Fruit fly (Drosophila melanogaster): ENCODE data around the gene CG45413.

The CG45413 gene

dm6 chr3L:6885666-6886335, 45.9 kb downstream of the CG45413 start (continued):
- TF ChIP-seq zen2 (GFP tag; IDR thresholded peaks at IDR 0.05; ENCODE audit: partially characterized antibody) (no peak), CG12769 (tag; optimal IDR thresholded peaks at IDR 0.05) (no peak), CG13775 (GFP tag; optimal IDR thresholded peaks at IDR 0.05) (peak; percentile 43), H2.0 (GFP tag; IDR thresholded peaks at IDR 0.05) (no peak), CG4328 (GFP tag; optimal IDR thresholded peaks at IDR 0.05) (no peak), D19A (tag; optimal IDR thresholded peaks at IDR 0.05) (peak; percentile 64), esg (GFP tag; conservative IDR thresholded peaks at IDR 0.05) (no peak), aop (GFP tag; IDR thresholded peaks at IDR 0.05) (no peak), ro (GFP tag; IDR thresholded peaks at IDR 0.05) (no peak), phol (tag; optimal IDR thresholded peaks at IDR 0.05) (peak; percentile 52), CG17802 (tag; optimal IDR thresholded peaks at IDR 0.05) (no peak), CG1024 (GFP tag; IDR thresholded peaks at IDR 0.05) (no peak), sens (GFP tag) (peak; percentile 31), Ptx1 (GFP tag; IDR thresholded peaks at IDR 0.05) (no peak), tup (GFP tag; optimal IDR thresholded peaks at IDR 0.05) (no peak), Trl (optimal IDR thresholded peaks at IDR 0.05) (no peak), Trl (GFP tag; optimal IDR thresholded peaks at IDR 0.05) (no peak), Dfd (GFP tag; optimal IDR thresholded peaks at IDR 0.05) (no peak), CG6791 (GFP tag; IDR thresholded peaks at IDR 0.05; ENCODE audit: partially characterized antibody) (0 out of 3 replicates have a peak, but pooled peaks have one; percentile 5), run (tag; optimal IDR thresholded peaks at IDR 0.05) (no peak), CG17829 (tag; optimal IDR thresholded peaks at IDR 0.05) (peak; percentile 68), PHDP (tag; optimal IDR thresholded peaks at IDR 0.05) (no peak), tin (GFP tag; optimal IDR thresholded peaks at IDR 0.05) (no peak), Atf-2 (GFP tag; optimal IDR thresholded peaks at IDR 0.05) (no peak), ap (GFP tag; IDR thresholded peaks at IDR 0.05) (no peak), D (optimal IDR thresholded peaks at IDR 0.05) (no peak), D (GFP tag; optimal IDR thresholded peaks at IDR 0.05) (peak; percentile 61), Bteb2 (GFP tag; optimal IDR thresholded peaks at IDR 0.05) (no peak), CG18764 (GFP tag; optimal IDR thresholded peaks at IDR 0.05) (no peak), CG12155 (GFP tag; optimal IDR thresholded peaks at IDR 0.05) (no peak), chinmo (GFP tag; IDR thresholded peaks at IDR 0.05; ENCODE audit: partially characterized antibody) (no peak), jing (GFP tag; optimal IDR thresholded peaks at IDR 0.05) (no peak), tap (tag; optimal IDR thresholded peaks at IDR 0.05) (no peak), CG42726 (GFP tag; IDR thresholded peaks at IDR 0.05; ENCODE audit: partially characterized antibody) (no peak), CG31365 (tag; optimal IDR thresholded peaks at IDR 0.05) (no peak), Camta (GFP tag; optimal IDR thresholded peaks at IDR 0.05) (no peak), p53 (GFP tag; optimal IDR thresholded peaks at IDR 0.05) (no peak), wor (GFP tag; IDR thresholded peaks at IDR 0.05) (no peak), CG17912 (GFP tag; optimal IDR thresholded peaks at IDR 0.05) (no peak), sr (GFP tag; IDR thresholded peaks at IDR 0.05) (no peak), disco-r (GFP tag; optimal IDR thresholded peaks at IDR 0.05) (no peak), CrebB (tag; optimal IDR thresholded peaks at IDR 0.05) (no peak), bcd (GFP tag; optimal IDR thresholded peaks at IDR 0.05) (no peak), Dip2 (GFP tag; IDR thresholded peaks at IDR 0.05) (no peak), Neu2 (GFP tag; optimal IDR thresholded peaks at IDR 0.05; ENCODE audit: borderline replicate concordance) (no peak), CG7987 (GFP tag; optimal IDR thresholded peaks at IDR 0.05) (no peak), zfh1 (GFP tag; IDR thresholded peaks at IDR 0.05) (no peak), caup (GFP tag; optimal IDR thresholded peaks at IDR 0.05; ENCODE audit: severe bottlenecking) (no peak), CG8290 (GFP tag; optimal IDR thresholded peaks at IDR 0.05) (no peak), CG8290 (tag; optimal IDR thresholded peaks at IDR 0.05) (no peak), cato (GFP tag; optimal IDR thresholded peaks at IDR 0.05; ENCODE audit: borderline replicate concordance) (no peak), kah (GFP tag; optimal IDR thresholded peaks at IDR 0.05) (no peak)

Measured in whole organism, embryonic.